Fruit fly (Drosophila melanogaster) whole organism, adult: ENCODE data around the gene Rnp4F.

Experiments used
- CG11617 ChIP-seq: fragments of 200-800 bp; sonication (Bioruptor generic); optimal IDR thresholded peaks from 2 replicates; lab custom pipeline; 2017; ENCODE audit warnings: mild to moderate bottlenecking, missing biosample characterization, missing genetic modification reagents, missing genetic modification characterization
- CG1620 ChIP-seq: fragments of 200-800 bp; sonication (Bioruptor generic); optimal IDR thresholded peaks from 2 replicates; lab custom pipeline; 2016; ENCODE audit warnings: missing biosample characterization, missing genetic modification characterization
- CG33017 ChIP-seq: fragments of 200-800 bp; sonication (Bioruptor generic); optimal IDR thresholded peaks from 2 replicates; lab custom pipeline; 2018; ENCODE audit warnings: missing biosample characterization, mild to moderate bottlenecking, missing genetic modification characterization, moderate library complexity
- CG7045 ChIP-seq: fragments of 200-800 bp; sonication (Bioruptor generic); optimal IDR thresholded peaks from 2 replicates; lab custom pipeline; 2017; ENCODE audit warnings: missing biosample characterization, mild to moderate bottlenecking, missing genetic modification characterization
- CG7101 ChIP-seq: fragments of 200-800 bp; sonication (Bioruptor generic); optimal IDR thresholded peaks from 2 replicates; lab custom pipeline; 2018; ENCODE audit warnings: missing biosample characterization, mild to moderate bottlenecking, missing genetic modification characterization, moderate library complexity
- Crg-1 ChIP-seq: fragments of 200-800 bp; sonication (Bioruptor generic); optimal IDR thresholded peaks from 2 replicates; lab custom pipeline; 2016; ENCODE audit warnings: missing biosample characterization, missing genetic modification characterization
- Hr96 ChIP-seq: fragments of 200-800 bp; sonication (Bioruptor generic); optimal IDR thresholded peaks from 2 replicates; lab custom pipeline; 2016; ENCODE audit warnings: missing biosample characterization, missing genetic modification characterization
- Mnt ChIP-seq: fragments of 200-800 bp; sonication (Bioruptor generic); optimal IDR thresholded peaks from 2 replicates; lab custom pipeline; 2016; ENCODE audit warnings: missing biosample characterization, mild to moderate bottlenecking, missing genetic modification characterization
- cic ChIP-seq: fragments of 200-800 bp; sonication (Bioruptor generic); optimal IDR thresholded peaks from 2 replicates; lab custom pipeline; 2017; ENCODE audit warnings: missing biosample characterization, mild to moderate bottlenecking, missing genetic modification characterization, moderate library complexity
- kay ChIP-seq: fragments of 200-800 bp; sonication (Bioruptor generic); peaks from one replicate; lab custom pipeline; 2016; ENCODE audit warnings: missing biosample characterization, missing genetic modification characterization, borderline replicate concordance
- ovo ChIP-seq: fragments of 200-800 bp; sonication (Bioruptor generic); optimal IDR thresholded peaks from 2 replicates; lab custom pipeline; 2016; ENCODE audit warnings: missing biosample characterization, missing genetic modification characterization
- pad ChIP-seq: fragments of 200-800 bp; sonication (Bioruptor generic); optimal IDR thresholded peaks from 3 replicates; lab custom pipeline; 2017; ENCODE audit warnings: missing biosample characterization, missing genetic modification characterization, mild to moderate bottlenecking, moderate library complexity, missing genetic modification reagents
- toe ChIP-seq: fragments of 200-800 bp; sonication (Bioruptor generic); optimal IDR thresholded peaks from 2 replicates; lab custom pipeline; 2016; ENCODE audit warnings: missing biosample characterization, missing genetic modification characterization

DNA sequence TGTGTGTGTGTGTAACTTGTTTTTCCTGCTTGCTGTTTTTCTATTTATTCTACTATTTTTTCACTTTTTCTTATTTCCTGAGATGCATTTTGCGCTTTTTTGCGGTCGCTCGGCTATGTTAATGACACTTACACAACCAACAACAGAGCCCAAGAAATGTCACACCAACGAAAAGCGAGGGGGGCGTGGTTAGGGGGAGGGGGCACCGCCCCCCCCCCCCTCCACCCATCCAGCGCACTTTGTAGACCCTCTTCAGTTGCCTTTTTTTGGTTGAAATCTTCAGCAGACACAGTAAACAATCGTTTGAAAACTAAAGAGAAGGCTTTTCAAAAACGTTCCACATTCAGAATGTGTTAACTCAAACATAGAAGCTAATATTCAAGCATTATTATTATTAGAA, 29.4 kb downstream of the Rnp4F start:
- TF ChIP-seq CG11617, result no peak
- TF ChIP-seq Hr96 (GFP tag; lab: Kevin White, UChicago), result no peak
- TF ChIP-seq pad, result no peak
- no peak for TF ChIP-seq kay (GFP tag; lab: Kevin White, UChicago)
- no peak for TF ChIP-seq CG7101 (tag; lab: Kevin White, UChicago)
- no peak for TF ChIP-seq Crg-1 (GFP tag; lab: Kevin White, UChicago)
- no peak for TF ChIP-seq CG1620 (GFP tag; lab: Kevin White, UChicago)
- no peak for TF ChIP-seq CG33017 (tag; lab: Kevin White, UChicago)
- TF ChIP-seq Mnt (GFP tag; lab: Kevin White, UChicago), result no peak
- no peak for TF ChIP-seq cic
- TF ChIP-seq ovo (GFP tag; lab: Kevin White, UChicago), result no peak
- no peak for TF ChIP-seq toe (GFP tag; lab: Kevin White, UChicago)
- no peak for TF ChIP-seq CG7045 (GFP tag; lab: Kevin White, UChicago)
